Worm (Caenorhabditis elegans) whole organism, L4 larva: Measurements from ENCODE around the gene C34D4.4.

Experiments used
- F49E8.2 ChIP-seq: sonication (generic microtip); optimal IDR thresholded peaks from 2 replicates; lab custom pipeline; 2016; ENCODE audit warnings: missing compliant biosample characterization, mild to moderate bottlenecking, missing genetic modification characterization, borderline replicate concordance
- Y105C5A.15 ChIP-seq: fragments of 200-800 bp; sonication (Bioruptor generic); IDR thresholded peaks from 2 replicates; pipeline ENCODE4 v1.3.6; 2022; ENCODE audit warnings: missing genetic modification characterization, missing compliant biosample characterization
- Y75B8A.6 ChIP-seq: fragments of 200-800 bp; sonication (Bioruptor generic); IDR thresholded peaks from 2 replicates; pipeline ENCODE4 v1.3.6; 2022; ENCODE audit warnings: missing genetic modification reagents, missing genetic modification characterization, missing compliant biosample characterization
- ZK546.5 ChIP-seq, 2 experiments: sonication (generic microtip); optimal IDR thresholded peaks; 2 replicates each; lab custom pipeline; 2017; ENCODE audit warnings: missing biosample characterization in 2 of 2, missing genetic modification characterization in 2 of 2
- aly-2 ChIP-seq: sonication (generic microtip); optimal IDR thresholded peaks from 2 replicates; lab custom pipeline; 2018; ENCODE audit warnings: missing biosample characterization, missing genetic modification characterization
- attf-4 ChIP-seq: sonication (generic microtip); optimal IDR thresholded peaks from 3 replicates; lab custom pipeline; 2017; ENCODE audit warnings: missing biosample characterization, missing genetic modification characterization
- ceh-20 ChIP-seq: fragments of 200-800 bp; sonication (Bioruptor generic); IDR thresholded peaks from 2 replicates; pipeline ENCODE4 v1.3.6; 2022; ENCODE audit warnings: missing genetic modification reagents, missing genetic modification characterization, missing compliant biosample characterization
- ceh-28 ChIP-seq: fragments of 150-350 bp; optimal IDR thresholded peaks from 2 replicates; lab custom pipeline; 2014; ENCODE audit warnings: missing biosample characterization, missing genetic modification reagents, missing genetic modification characterization
- ceh-44 ChIP-seq: fragments of 200-800 bp; sonication (Bioruptor generic); IDR thresholded peaks from 2 replicates; pipeline ENCODE4 v1.3.6; 2022; ENCODE audit warnings: missing genetic modification reagents, missing genetic modification characterization, missing compliant biosample characterization
- ces-1 ChIP-seq: fragments of 150-350 bp; sonication (generic microtip); optimal IDR thresholded peaks from 4 replicates; lab custom pipeline; 2014; ENCODE audit warnings: missing biosample characterization, missing genetic modification reagents, missing genetic modification characterization
- ctbp-1 ChIP-seq: fragments of 200-800 bp; sonication (Bioruptor generic); IDR thresholded peaks from 2 replicates; pipeline ENCODE4 v1.3.6; 2022; ENCODE audit warnings: missing genetic modification reagents, missing genetic modification characterization, missing compliant biosample characterization
- daf-12 ChIP-seq: fragments of 150-350 bp; optimal IDR thresholded peaks from 2 replicates; lab custom pipeline; 2014; ENCODE audit warnings: missing biosample characterization, missing genetic modification reagents, missing genetic modification characterization
- daf-8 ChIP-seq: fragments of 200-800 bp; sonication (Bioruptor generic); IDR thresholded peaks from 2 replicates; pipeline ENCODE4 v1.3.6; 2022; ENCODE audit warnings: missing genetic modification characterization, missing compliant biosample characterization
- dmd-8 ChIP-seq: fragments of 200-800 bp; sonication (Bioruptor generic); IDR thresholded peaks from 2 replicates; pipeline ENCODE4 v1.3.6; 2022; ENCODE audit warnings: missing genetic modification characterization, missing compliant biosample characterization
- dpl-1 ChIP-seq: fragments of 150-350 bp; optimal IDR thresholded peaks from 2 replicates; lab custom pipeline; 2014; ENCODE audit warnings: missing biosample characterization, missing genetic modification reagents, missing genetic modification characterization
- duxl-1 ChIP-seq: sonication (generic microtip); optimal IDR thresholded peaks from 2 replicates; lab custom pipeline; 2016; ENCODE audit warnings: mild to moderate bottlenecking, missing genetic modification characterization, moderate library complexity, missing compliant biosample characterization; ENCODE audit not compliant: poor library complexity
- dve-1 ChIP-seq: sonication (generic microtip); optimal IDR thresholded peaks from 2 replicates; lab custom pipeline; 2017; ENCODE audit warnings: antibody characterized with exemption, mild to moderate bottlenecking, missing genetic modification characterization, missing compliant biosample characterization; ENCODE audit not compliant: insufficient read depth
- egl-27 ChIP-seq: sonication (generic microtip); optimal IDR thresholded peaks from 3 replicates; lab custom pipeline; 2017; ENCODE audit warnings: missing biosample characterization, missing genetic modification reagents, missing genetic modification characterization
- egl-43 ChIP-seq: fragments of 200-800 bp; sonication (Bioruptor generic); IDR thresholded peaks from 2 replicates; pipeline ENCODE4 v1.3.6; 2022; ENCODE audit warnings: missing genetic modification reagents, missing genetic modification characterization, missing compliant biosample characterization
- fkh-10 ChIP-seq: fragments of 150-350 bp; optimal IDR thresholded peaks from 2 replicates; lab custom pipeline; 2014; ENCODE audit warnings: missing biosample characterization, missing genetic modification reagents, missing genetic modification characterization
- fos-1 ChIP-seq: fragments of 150-350 bp; optimal IDR thresholded peaks from 2 replicates; lab custom pipeline; 2014; ENCODE audit warnings: missing biosample characterization, missing genetic modification characterization
- gei-8 ChIP-seq: fragments of 200-800 bp; sonication (Bioruptor generic); optimal IDR thresholded peaks from 2 replicates; lab custom pipeline; 2018; ENCODE audit warnings: mild to moderate bottlenecking, missing genetic modification characterization, missing compliant biosample characterization
- hlh-11 ChIP-seq: fragments of 200-800 bp; sonication (Bioruptor generic); optimal IDR thresholded peaks from 2 replicates; lab custom pipeline; 2018; ENCODE audit warnings: mild to moderate bottlenecking, missing genetic modification characterization, missing compliant biosample characterization
- jun-1 ChIP-seq: fragments of 150-350 bp; optimal IDR thresholded peaks from 2 replicates; lab custom pipeline; 2014; ENCODE audit warnings: missing biosample characterization, missing genetic modification reagents, missing genetic modification characterization
- lim-7 ChIP-seq: fragments of 200-800 bp; sonication (Bioruptor generic); IDR thresholded peaks from 2 replicates; pipeline ENCODE4 v1.3.6; 2022; ENCODE audit warnings: missing genetic modification characterization, missing compliant biosample characterization
- lin-15B ChIP-seq: fragments of 150-350 bp; sonication (generic microtip); optimal IDR thresholded peaks from 3 replicates; lab custom pipeline; 2014; ENCODE audit warnings: missing biosample characterization, missing genetic modification characterization
- lin-29 ChIP-seq: fragments of 200-800 bp; sonication (Bioruptor generic); IDR thresholded peaks from 2 replicates; pipeline ENCODE4 v1.3.6; 2022; ENCODE audit warnings: missing genetic modification reagents, missing genetic modification characterization, missing compliant biosample characterization
- lin-39 ChIP-seq: fragments of 150-350 bp; optimal IDR thresholded peaks from 2 replicates; lab custom pipeline; 2014; ENCODE audit warnings: missing biosample characterization, missing genetic modification reagents, missing genetic modification characterization
- lir-3 ChIP-seq: sonication (generic microtip); optimal IDR thresholded peaks from 2 replicates; lab custom pipeline; 2016; ENCODE audit warnings: mild to moderate bottlenecking, missing genetic modification characterization, missing compliant biosample characterization
- madf-9 ChIP-seq: fragments of 200-800 bp; sonication (Bioruptor generic); conservative IDR thresholded peaks from 2 replicates; pipeline ENCODE4 v1.3.6; 2022; ENCODE audit warnings: missing genetic modification reagents, missing genetic modification characterization, missing compliant biosample characterization
- mdt-29 ChIP-seq: fragments of 200-800 bp; sonication (Bioruptor generic); IDR thresholded peaks from 2 replicates; pipeline ENCODE4 v1.3.6; 2022; ENCODE audit warnings: missing genetic modification reagents, missing genetic modification characterization, missing compliant biosample characterization
- mep-1 ChIP-seq: fragments of 150-350 bp; sonication (generic microtip); optimal IDR thresholded peaks from 3 replicates; lab custom pipeline; 2014; ENCODE audit warnings: missing biosample characterization, missing genetic modification characterization
- mes-2 ChIP-seq: sonication (generic microtip); optimal IDR thresholded peaks from 2 replicates; lab custom pipeline; 2016; ENCODE audit warnings: missing genotype, mild to moderate bottlenecking, missing genetic modification characterization, missing compliant biosample characterization; ENCODE audit not compliant: poor library complexity, severe bottlenecking
- mxl-2 ChIP-seq: fragments of 200-800 bp; sonication (Bioruptor generic); conservative IDR thresholded peaks from 2 replicates; pipeline ENCODE4 v1.3.6; 2022; ENCODE audit warnings: missing genetic modification reagents, missing genetic modification characterization, missing compliant biosample characterization
- mxl-3 ChIP-seq: fragments of 200-800 bp; sonication (Bioruptor generic); optimal IDR thresholded peaks from 2 replicates; lab custom pipeline; 2018; ENCODE audit warnings: mild to moderate bottlenecking, missing genetic modification characterization, missing compliant biosample characterization
- nhr-48 ChIP-seq: sonication (generic microtip); optimal IDR thresholded peaks from 2 replicates; lab custom pipeline; 2016; ENCODE audit warnings: mild to moderate bottlenecking, missing genetic modification characterization, missing compliant biosample characterization
- nhr-6 ChIP-seq: fragments of 150-350 bp; optimal IDR thresholded peaks from 2 replicates; lab custom pipeline; 2014; ENCODE audit warnings: missing biosample characterization, missing genetic modification characterization
- php-3 ChIP-seq: fragments of 200-800 bp; sonication (Bioruptor generic); IDR thresholded peaks from 2 replicates; pipeline ENCODE4 v1.3.6; 2022; ENCODE audit warnings: missing genetic modification reagents, missing genetic modification characterization, missing compliant biosample characterization
- pqm-1 ChIP-seq: sonication (generic microtip); optimal IDR thresholded peaks from 2 replicates; lab custom pipeline; 2017; ENCODE audit warnings: missing biosample characterization, missing genetic modification characterization
- set-16 ChIP-seq: fragments of 200-800 bp; sonication (Bioruptor generic); IDR thresholded peaks from 2 replicates; pipeline ENCODE4 v1.3.6; 2022; ENCODE audit warnings: missing genetic modification reagents, missing genetic modification characterization, missing compliant biosample characterization
- snpc-4 ChIP-seq: fragments of 150-350 bp; optimal IDR thresholded peaks from 2 replicates; lab custom pipeline; 2014; ENCODE audit warnings: missing biosample characterization, missing genetic modification characterization
- spr-1 ChIP-seq: sonication (generic microtip); optimal IDR thresholded peaks from 2 replicates; lab custom pipeline; 2016; ENCODE audit warnings: mild to moderate bottlenecking, missing genetic modification characterization, missing compliant biosample characterization
- spr-3 ChIP-seq: fragments of 200-800 bp; sonication (Bioruptor generic); optimal IDR thresholded peaks from 2 replicates; lab custom pipeline; 2018; ENCODE audit warnings: mild to moderate bottlenecking, missing genetic modification characterization, missing compliant biosample characterization
- tag-97 ChIP-seq: fragments of 200-800 bp; sonication (Bioruptor generic); IDR thresholded peaks from 2 replicates; pipeline ENCODE4 v1.3.6; 2022; ENCODE audit warnings: missing genetic modification characterization, missing compliant biosample characterization
- unc-130 ChIP-seq: sonication (generic microtip); optimal IDR thresholded peaks from 2 replicates; lab custom pipeline; 2016; ENCODE audit warnings: missing genetic modification reagents, missing genetic modification characterization, missing compliant biosample characterization
- unc-39 ChIP-seq: sonication (generic microtip); optimal IDR thresholded peaks from 2 replicates; lab custom pipeline; 2017; ENCODE audit warnings: missing biosample characterization, missing genetic modification characterization
- unc-62 ChIP-seq, 3 experiments: fragments of 150-350 bp in 1 of 3; sonication (generic microtip); optimal IDR thresholded peaks in 2 of 3; peaks in 1 of 3; 1 replicate in 1 of 3; 2 replicates in 2 of 3; lab custom pipeline; 2014 to 2017; ENCODE audit warnings: missing biosample characterization in 3 of 3, missing genetic modification characterization in 3 of 3, missing genetic modification reagents in 3 of 3, missing genotype in 1 of 3
- vab-7 ChIP-seq: fragments of 200-800 bp; sonication (Bioruptor generic); IDR thresholded peaks from 2 replicates; pipeline ENCODE4 v1.3.6; 2022; ENCODE audit warnings: missing genetic modification reagents, missing genetic modification characterization, missing compliant biosample characterization
- zip-11 ChIP-seq: fragments of 200-800 bp; sonication (Bioruptor generic); IDR thresholded peaks from 2 replicates; pipeline ENCODE4 v1.3.6; 2022; ENCODE audit warnings: missing genetic modification characterization, missing compliant biosample characterization
- zip-2 ChIP-seq: fragments of 150-350 bp; optimal IDR thresholded peaks from 2 replicates; lab custom pipeline; 2014; ENCODE audit warnings: missing biosample characterization, missing genetic modification characterization

The C34D4.4 gene

DNA sequence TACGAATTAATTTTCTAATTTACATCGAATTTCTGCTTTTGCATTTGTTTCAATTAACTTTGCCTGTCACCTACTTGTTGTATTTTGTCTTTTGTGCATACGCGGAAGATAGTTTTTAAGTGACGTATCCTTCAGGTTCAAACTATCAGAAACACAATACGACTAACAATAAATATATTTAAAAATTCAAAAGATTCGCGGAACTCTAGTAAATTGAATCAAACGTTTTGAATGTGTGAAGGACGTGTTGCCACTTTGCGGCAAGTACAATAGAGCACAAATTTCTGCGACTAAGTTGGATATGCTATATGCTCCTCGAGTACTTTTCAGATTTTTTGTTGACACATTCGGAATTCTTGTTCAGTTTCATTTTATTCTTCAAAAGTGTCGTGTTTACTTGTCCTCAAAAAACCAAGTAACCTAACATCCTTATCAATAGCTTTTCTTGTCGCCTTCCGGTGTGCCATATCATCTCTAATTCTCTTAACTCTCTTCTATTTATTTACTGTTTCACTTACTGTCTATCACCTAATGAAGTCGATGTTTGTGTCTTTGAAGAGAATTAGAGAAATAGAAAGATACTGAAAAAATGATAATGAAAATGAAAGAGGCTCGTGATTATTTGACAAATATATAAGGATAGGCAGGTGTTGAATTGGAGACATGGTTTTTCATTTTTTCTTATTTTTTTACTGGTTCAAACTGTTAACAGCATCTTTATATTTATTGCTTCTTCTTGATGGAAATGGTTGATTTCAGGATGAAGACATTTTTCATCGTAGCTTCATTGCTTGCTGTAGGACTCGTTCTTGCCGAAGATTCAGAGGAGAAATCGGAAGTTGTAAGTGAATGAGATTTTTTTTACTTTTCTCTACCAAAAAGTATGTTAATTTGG is 39.6 kb downstream of the C34D4.4 start, which contains the start of gene srlf-7 (continued):
- TF ChIP-seq mdt-29 (GFP tag; lab: Robert Waterston, UW) (no peak), ceh-28 (tag; lab: Kevin White, UChicago) (no peak), ceh-44 (GFP tag; lab: Robert Waterston, UW) (no peak), mxl-2 (GFP tag; lab: Robert Waterston, UW) (no peak), F49E8.2 (tag; lab: Kevin White, UChicago) (no peak), ZK546.5 (tag; optimal IDR thresholded peaks at IDR 0.05; lab: Kevin White, UChicago) (no peak), duxl-1 (tag; lab: Kevin White, UChicago) (no peak), php-3 (peak; percentile 92), lin-29 (GFP tag; lab: Robert Waterston, UW) (no peak), ceh-20 (GFP tag; lab: Robert Waterston, UW) (0 out of 2 replicates have a peak, but pooled peaks have one; percentile 19), lir-3 (tag; lab: Kevin White, UChicago) (no peak), zip-11 (GFP tag; lab: Robert Waterston, UW) (no peak), daf-12 (tag; lab: Kevin White, UChicago) (no peak), hlh-11 (peak; percentile 95), spr-3 (GFP tag; lab: Kevin White, UChicago) (no peak), unc-62 (GFP tag; optimal IDR thresholded peaks at IDR 0.05 in 1 of 2; lab: Kevin White, UChicago) (peak; percentile 29 to 47), unc-62 (tag; optimal IDR thresholded peaks at IDR 0.05; lab: Kevin White, UChicago) (no peak), attf-4 (no peak), ctbp-1 (GFP tag; lab: Robert Waterston, UW) (no peak), unc-130 (no peak), nhr-6 (tag; lab: Kevin White, UChicago) (peak; percentile 12), daf-8 (no peak), dpl-1 (GFP tag; lab: Kevin White, UChicago) (no peak), lin-15B (tag; lab: Kevin White, UChicago) (no peak), pqm-1 (tag; lab: Kevin White, UChicago) (peak; percentile 97), snpc-4 (no peak), Y105C5A.15 (GFP tag; lab: Robert Waterston, UW) (no peak), lin-39 (tag; lab: Kevin White, UChicago) (no peak), spr-1 (no peak), gei-8 (GFP tag; lab: Kevin White, UChicago) (no peak), mep-1 (tag; lab: Kevin White, UChicago) (peak; percentile 70), ces-1 (GFP tag; lab: Kevin White, UChicago) (no peak), vab-7 (GFP tag; lab: Robert Waterston, UW) (no peak), lim-7 (GFP tag; lab: Robert Waterston, UW) (no peak), zip-2 (no peak), dmd-8 (GFP tag; lab: Robert Waterston, UW) (no peak), mes-2 (tag; lab: Kevin White, UChicago) (no peak), jun-1 (peak; percentile 62), fkh-10 (GFP tag; lab: Kevin White, UChicago) (peak; percentile 41), fos-1 (peak; percentile 52), nhr-48 (tag; lab: Kevin White, UChicago) (peak; percentile 87), unc-39 (no peak), dve-1 (tag; lab: Kevin White, UChicago) (peak; percentile 98), egl-27 (tag; lab: Kevin White, UChicago) (no peak), Y75B8A.6 (no peak), aly-2 (tag; lab: Kevin White, UChicago) (no peak), tag-97 (GFP tag; lab: Robert Waterston, UW) (no peak), egl-43 (GFP tag; lab: Robert Waterston, UW) (no peak), set-16 (GFP tag; lab: Robert Waterston, UW) (no peak), madf-9 (GFP tag; lab: Robert Waterston, UW) (no peak), mxl-3 (GFP tag; lab: Kevin White, UChicago) (no peak)
